Fruit fly (Drosophila melanogaster): ENCODE results near the gene CG46448.

The CG46448 gene

dm6 chr2L:2373818-2374746, 17.4 kb upstream of the CG46448 start, which contains the start of the genes CG3609 and CG15390 (continued):
- TF ChIP-seq unc-4 (GFP tag; IDR thresholded peaks at IDR 0.05; ENCODE audit: partially characterized antibody) (peak; percentile 55; the same call in 1 of the 2 replicates), esg (GFP tag; conservative IDR thresholded peaks at IDR 0.05) (peak; percentile 59; the same call in 1 of the 2 replicates), Dp (GFP tag; optimal IDR thresholded peaks at IDR 0.05) (peak; percentile 25), maf-S (GFP tag; optimal IDR thresholded peaks at IDR 0.05) (peak; percentile 90), seq (GFP tag; IDR thresholded peaks at IDR 0.05) (no peak), CG4617 (GFP tag; optimal IDR thresholded peaks at IDR 0.05; ENCODE audit: borderline replicate concordance) (peak; percentile 85), CG14441 (GFP tag; IDR thresholded peaks at IDR 0.05) (peak; percentile 75), Bgb (GFP tag; IDR thresholded peaks at IDR 0.05; ENCODE audit: partially characterized antibody) (peak; percentile 17; the same call in 1 of the 2 replicates), CG17186 (GFP tag; optimal IDR thresholded peaks at IDR 0.05) (peak; percentile 35), Trl (optimal IDR thresholded peaks at IDR 0.05) (peak in 1 of 2 experiments; percentile 39), Trl (GFP tag; optimal IDR thresholded peaks at IDR 0.05) (peak; percentile 92), gem (tag; optimal IDR thresholded peaks at IDR 0.05) (peak; percentile 85), CG31441 (GFP tag; IDR thresholded peaks at IDR 0.05) (peak; percentile 69), peb (GFP tag; IDR thresholded peaks at IDR 0.05) (0 out of 2 replicates have a peak, but pooled peaks have one; percentile 14), psq (GFP tag; optimal IDR thresholded peaks at IDR 0.05) (peak; percentile 12), Optix (GFP tag; IDR thresholded peaks at IDR 0.05) (peak; percentile 64; the same call in 2 of the 3 replicates), toy (GFP tag; IDR thresholded peaks at IDR 0.05) (peak; percentile 42; the same call in 1 of the 2 replicates), lbe (GFP tag; optimal IDR thresholded peaks at IDR 0.05) (peak; percentile 84), HmgD (GFP tag; optimal IDR thresholded peaks at IDR 0.05) (peak; percentile 92), az2 (GFP tag; optimal IDR thresholded peaks at IDR 0.05) (peak; percentile 99), ken (GFP tag; IDR thresholded peaks at IDR 0.05) (peak; percentile 88), schlank (tag; optimal IDR thresholded peaks at IDR 0.05) (peak; percentile 92), CG13296 (GFP tag; optimal IDR thresholded peaks at IDR 0.05) (peak; percentile 64), en (GFP tag; optimal IDR thresholded peaks at IDR 0.05) (peak; percentile 79), vfl (GFP tag; optimal IDR thresholded peaks at IDR 0.05) (peak; percentile 91), Lpt (GFP tag; optimal IDR thresholded peaks at IDR 0.05) (no peak), Sox102F (GFP tag; optimal IDR thresholded peaks at IDR 0.05) (peak; percentile 81), E2f1 (GFP tag; IDR thresholded peaks at IDR 0.05) (peak; percentile 54), tna (GFP tag; IDR thresholded peaks at IDR 0.05; ENCODE audit: partially characterized antibody) (no peak), CG18262 (tag; optimal IDR thresholded peaks at IDR 0.05) (peak; percentile 61), tap (tag; optimal IDR thresholded peaks at IDR 0.05) (no peak), rib (GFP tag; IDR thresholded peaks at IDR 0.05) (peak; percentile 90), ERR (GFP tag; optimal IDR thresholded peaks at IDR 0.05) (peak; percentile 91), CG11247 (GFP tag; IDR thresholded peaks at IDR 0.05) (peak; percentile 83), CkIIα-i1 (GFP tag; IDR thresholded peaks at IDR 0.05) (0 out of 2 replicates have a peak, but pooled peaks have one; percentile 5), CG7745 (tag; optimal IDR thresholded peaks at IDR 0.05) (no peak), CG15073 (GFP tag; optimal IDR thresholded peaks at IDR 0.05) (no peak), HLH4C (GFP tag; IDR thresholded peaks at IDR 0.05; ENCODE audit: partially characterized antibody) (no peak), tio (GFP tag; optimal IDR thresholded peaks at IDR 0.05) (peak; percentile 23), Vsx1 (GFP tag; optimal IDR thresholded peaks at IDR 0.05) (no peak), GATAe (GFP tag; conservative IDR thresholded peaks at IDR 0.05) (no peak; the same call in 1 of the 2 replicates), trh (GFP tag; optimal IDR thresholded peaks at IDR 0.05) (peak; percentile 57), Hmx (GFP tag; optimal IDR thresholded peaks at IDR 0.05) (peak; percentile 50), CG18599 (GFP tag; optimal IDR thresholded peaks at IDR 0.05) (peak; percentile 88), Doc3 (GFP tag; IDR thresholded peaks at IDR 0.05; ENCODE audit: partially characterized antibody) (no peak), pho (GFP tag; optimal IDR thresholded peaks at IDR 0.05) (peak; percentile 91), phol (tag; optimal IDR thresholded peaks at IDR 0.05) (peak; percentile 46), CG12659 (GFP tag; optimal IDR thresholded peaks at IDR 0.05) (peak; percentile 75)

Data from whole organism, embryonic.